Worm (Caenorhabditis elegans) whole organism, L4 larva: ENCODE data around the gene zip-9.

ENCODE experiments used
- F10B5.3 ChIP-seq: sonication (generic microtip); optimal IDR thresholded peaks from 2 replicates; lab custom pipeline; 2016; ENCODE audit warnings: mild to moderate bottlenecking, missing genetic modification characterization, missing compliant biosample characterization
- F49E8.2 ChIP-seq: sonication (generic microtip); optimal IDR thresholded peaks from 2 replicates; lab custom pipeline; 2016; ENCODE audit warnings: missing compliant biosample characterization, mild to moderate bottlenecking, missing genetic modification characterization, borderline replicate concordance
- R02D3.7 ChIP-seq: fragments of 150-350 bp; sonication (generic microtip); optimal IDR thresholded peaks from 3 replicates; lab custom pipeline; 2014; ENCODE audit warnings: missing biosample characterization, missing genetic modification characterization
- T26A8.4 ChIP-seq: fragments of 200-800 bp; sonication (Bioruptor generic); IDR thresholded peaks from 2 replicates; pipeline ENCODE4 v1.3.6; 2022; ENCODE audit warnings: missing genetic modification characterization, missing compliant biosample characterization
- Y48G9A.11 ChIP-seq: fragments of 200-800 bp; sonication (Bioruptor generic); IDR thresholded peaks from 2 replicates; pipeline ENCODE4 v1.3.6; 2022; ENCODE audit warnings: missing genetic modification reagents, missing genetic modification characterization, missing compliant biosample characterization
- Y5F2A.4 ChIP-seq: fragments of 200-800 bp; sonication (Bioruptor generic); optimal IDR thresholded peaks from 2 replicates; lab custom pipeline; 2018; ENCODE audit warnings: mild to moderate bottlenecking, missing genetic modification characterization, missing compliant biosample characterization
- Y75B8A.6 ChIP-seq: fragments of 200-800 bp; sonication (Bioruptor generic); IDR thresholded peaks from 2 replicates; pipeline ENCODE4 v1.3.6; 2022; ENCODE audit warnings: missing genetic modification reagents, missing genetic modification characterization, missing compliant biosample characterization
- aha-1 ChIP-seq: fragments of 150-350 bp; peaks from one replicate; lab custom pipeline; 2014; ENCODE audit warnings: missing biosample characterization, missing genetic modification characterization
- ama-1 ChIP-seq: fragments of 150-350 bp; optimal IDR thresholded peaks from 2 replicates; lab custom pipeline; 2014; ENCODE audit warnings: inconsistent platforms, mixed read lengths
- attf-4 ChIP-seq: sonication (generic microtip); optimal IDR thresholded peaks from 3 replicates; lab custom pipeline; 2017; ENCODE audit warnings: missing biosample characterization, missing genetic modification characterization
- ceh-62 ChIP-seq: sonication (generic microtip); optimal IDR thresholded peaks from 2 replicates; lab custom pipeline; 2017; ENCODE audit warnings: missing biosample characterization, missing genetic modification characterization
- ceh-82 ChIP-seq: sonication (generic microtip); optimal IDR thresholded peaks from 2 replicates; lab custom pipeline; 2017; ENCODE audit warnings: missing biosample characterization, missing genetic modification characterization
- daf-12 ChIP-seq: fragments of 150-350 bp; optimal IDR thresholded peaks from 2 replicates; lab custom pipeline; 2014; ENCODE audit warnings: missing biosample characterization, missing genetic modification reagents, missing genetic modification characterization
- daf-16 ChIP-seq, 3 experiments: sonication (generic microtip); optimal IDR thresholded peaks; 2 replicates each; lab custom pipeline; 2016 to 2017; ENCODE audit warnings: missing genetic modification characterization in 3 of 3, missing genetic modification reagents in 3 of 3, mild to moderate bottlenecking in 2 of 3, missing compliant biosample characterization in 2 of 3, missing biosample characterization in 1 of 3, moderate library complexity in 1 of 3
- dmd-9 ChIP-seq: fragments of 200-800 bp; sonication (Bioruptor generic); IDR thresholded peaks from 2 replicates; pipeline ENCODE4 v1.3.6; 2022; ENCODE audit warnings: missing genetic modification reagents, missing genetic modification characterization, missing compliant biosample characterization
- duxl-1 ChIP-seq: sonication (generic microtip); optimal IDR thresholded peaks from 2 replicates; lab custom pipeline; 2016; ENCODE audit warnings: mild to moderate bottlenecking, missing genetic modification characterization, moderate library complexity, missing compliant biosample characterization; ENCODE audit not compliant: poor library complexity
- egl-27 ChIP-seq: sonication (generic microtip); optimal IDR thresholded peaks from 3 replicates; lab custom pipeline; 2017; ENCODE audit warnings: missing biosample characterization, missing genetic modification reagents, missing genetic modification characterization
- gei-8 ChIP-seq: fragments of 200-800 bp; sonication (Bioruptor generic); optimal IDR thresholded peaks from 2 replicates; lab custom pipeline; 2018; ENCODE audit warnings: mild to moderate bottlenecking, missing genetic modification characterization, missing compliant biosample characterization
- hif-1 ChIP-seq, 2 experiments: sonication (generic microtip); optimal IDR thresholded peaks; 2 replicates each; lab custom pipeline; 2016 to 2017; ENCODE audit warnings: missing compliant biosample characterization in 2 of 2, missing genetic modification characterization in 2 of 2, missing genetic modification reagents in 2 of 2, missing genotype in 2 of 2, mild to moderate bottlenecking in 1 of 2
- lim-7 ChIP-seq: fragments of 200-800 bp; sonication (Bioruptor generic); IDR thresholded peaks from 2 replicates; pipeline ENCODE4 v1.3.6; 2022; ENCODE audit warnings: missing genetic modification characterization, missing compliant biosample characterization
- lin-13 ChIP-seq: fragments of 150-350 bp; optimal IDR thresholded peaks from 2 replicates; lab custom pipeline; 2014; ENCODE audit warnings: missing biosample characterization, missing genetic modification reagents, missing genetic modification characterization
- lin-15B ChIP-seq: fragments of 150-350 bp; sonication (generic microtip); optimal IDR thresholded peaks from 3 replicates; lab custom pipeline; 2014; ENCODE audit warnings: missing biosample characterization, missing genetic modification characterization
- lin-38 ChIP-seq: fragments of 200-800 bp; sonication (Bioruptor generic); IDR thresholded peaks from 2 replicates; pipeline ENCODE4 v1.3.6; 2022; ENCODE audit warnings: missing genetic modification reagents, missing genetic modification characterization, missing compliant biosample characterization
- lir-3 ChIP-seq: sonication (generic microtip); optimal IDR thresholded peaks from 2 replicates; lab custom pipeline; 2016; ENCODE audit warnings: mild to moderate bottlenecking, missing genetic modification characterization, missing compliant biosample characterization
- lsy-2 ChIP-seq, 2 experiments: fragments of 150-350 bp in 1 of 2; sonication (generic microtip) in 1 of 2; optimal IDR thresholded peaks; 2 replicates each; lab custom pipeline; 2014 to 2017; ENCODE audit warnings: missing biosample characterization in 2 of 2, missing genetic modification characterization in 2 of 2
- madf-5 ChIP-seq, 2 experiments: fragments of 200-800 bp; sonication (Bioruptor generic); IDR thresholded peaks; 2 replicates each; pipeline ENCODE4 v1.3.6; 2022; ENCODE audit warnings: missing compliant biosample characterization in 2 of 2, missing genetic modification characterization in 2 of 2
- mdt-29 ChIP-seq: fragments of 200-800 bp; sonication (Bioruptor generic); IDR thresholded peaks from 2 replicates; pipeline ENCODE4 v1.3.6; 2022; ENCODE audit warnings: missing genetic modification reagents, missing genetic modification characterization, missing compliant biosample characterization
- mes-2 ChIP-seq: sonication (generic microtip); optimal IDR thresholded peaks from 2 replicates; lab custom pipeline; 2016; ENCODE audit warnings: missing genotype, mild to moderate bottlenecking, missing genetic modification characterization, missing compliant biosample characterization; ENCODE audit not compliant: poor library complexity, severe bottlenecking
- mxl-3 ChIP-seq: fragments of 200-800 bp; sonication (Bioruptor generic); optimal IDR thresholded peaks from 2 replicates; lab custom pipeline; 2018; ENCODE audit warnings: mild to moderate bottlenecking, missing genetic modification characterization, missing compliant biosample characterization
- nhr-10 ChIP-seq: fragments of 150-350 bp; optimal IDR thresholded peaks from 2 replicates; lab custom pipeline; 2014; ENCODE audit warnings: missing biosample characterization, missing genetic modification characterization
- nhr-11 ChIP-seq: fragments of 150-350 bp; optimal IDR thresholded peaks from 2 replicates; lab custom pipeline; 2014; ENCODE audit warnings: missing biosample characterization, missing genetic modification characterization
- nhr-237 ChIP-seq: sonication (generic microtip); optimal IDR thresholded peaks from 2 replicates; lab custom pipeline; 2017; ENCODE audit warnings: missing biosample characterization, missing genetic modification characterization
- nhr-25 ChIP-seq: sonication (generic microtip); optimal IDR thresholded peaks from 2 replicates; lab custom pipeline; 2017; ENCODE audit warnings: missing genetic modification characterization, mild to moderate bottlenecking, missing compliant biosample characterization, antibody characterized with exemption, moderate library complexity, borderline replicate concordance; ENCODE audit not compliant: insufficient read depth
- nhr-42 ChIP-seq: fragments of 200-800 bp; sonication (Bioruptor generic); IDR thresholded peaks from 2 replicates; pipeline ENCODE4 v1.3.6; 2022; ENCODE audit warnings: missing genetic modification characterization, missing compliant biosample characterization
- nhr-6 ChIP-seq: fragments of 150-350 bp; optimal IDR thresholded peaks from 2 replicates; lab custom pipeline; 2014; ENCODE audit warnings: missing biosample characterization, missing genetic modification characterization
- rbr-2 ChIP-seq: sonication (generic microtip); optimal IDR thresholded peaks from 2 replicates; lab custom pipeline; 2016; ENCODE audit warnings: missing genotype, missing genetic modification characterization, missing compliant biosample characterization
- saeg-2 ChIP-seq: fragments of 200-800 bp; sonication (Bioruptor generic); IDR thresholded peaks from 2 replicates; pipeline ENCODE4 v1.3.6; 2022; ENCODE audit warnings: missing genetic modification reagents, missing genetic modification characterization, missing compliant biosample characterization
- sdz-12 ChIP-seq: fragments of 200-800 bp; sonication (Bioruptor generic); optimal IDR thresholded peaks from 2 replicates; lab custom pipeline; 2018; ENCODE audit warnings: mild to moderate bottlenecking, missing genetic modification characterization, missing compliant biosample characterization
- set-16 ChIP-seq: fragments of 200-800 bp; sonication (Bioruptor generic); IDR thresholded peaks from 2 replicates; pipeline ENCODE4 v1.3.6; 2022; ENCODE audit warnings: missing genetic modification reagents, missing genetic modification characterization, missing compliant biosample characterization
- skn-1 ChIP-seq: fragments of 150-350 bp; optimal IDR thresholded peaks from 2 replicates; lab custom pipeline; 2014; ENCODE audit warnings: missing biosample characterization, missing genetic modification characterization
- snpc-1.2 ChIP-seq: fragments of 200-800 bp; sonication (Bioruptor generic); IDR thresholded peaks from 2 replicates; pipeline ENCODE4 v1.3.6; 2022; ENCODE audit warnings: missing genetic modification reagents, missing genetic modification characterization, missing compliant biosample characterization
- spr-1 ChIP-seq: sonication (generic microtip); optimal IDR thresholded peaks from 2 replicates; lab custom pipeline; 2016; ENCODE audit warnings: mild to moderate bottlenecking, missing genetic modification characterization, missing compliant biosample characterization
- spr-3 ChIP-seq: fragments of 200-800 bp; sonication (Bioruptor generic); optimal IDR thresholded peaks from 2 replicates; lab custom pipeline; 2018; ENCODE audit warnings: mild to moderate bottlenecking, missing genetic modification characterization, missing compliant biosample characterization
- tag-97 ChIP-seq: fragments of 200-800 bp; sonication (Bioruptor generic); IDR thresholded peaks from 2 replicates; pipeline ENCODE4 v1.3.6; 2022; ENCODE audit warnings: missing genetic modification characterization, missing compliant biosample characterization
- unc-130 ChIP-seq: sonication (generic microtip); optimal IDR thresholded peaks from 2 replicates; lab custom pipeline; 2016; ENCODE audit warnings: missing genetic modification reagents, missing genetic modification characterization, missing compliant biosample characterization
- zfp-2 ChIP-seq: sonication (generic microtip); optimal IDR thresholded peaks from 2 replicates; lab custom pipeline; 2016; ENCODE audit warnings: mild to moderate bottlenecking, missing genetic modification characterization, missing compliant biosample characterization
- zfp-3 ChIP-seq: fragments of 200-800 bp; sonication (Bioruptor generic); conservative IDR thresholded peaks from 2 replicates; pipeline ENCODE4 v1.3.6; 2022; ENCODE audit warnings: missing genetic modification reagents, missing genetic modification characterization, missing compliant biosample characterization
- zip-11 ChIP-seq: fragments of 200-800 bp; sonication (Bioruptor generic); IDR thresholded peaks from 2 replicates; pipeline ENCODE4 v1.3.6; 2022; ENCODE audit warnings: missing genetic modification characterization, missing compliant biosample characterization
- ztf-11 ChIP-seq: fragments of 150-350 bp; optimal IDR thresholded peaks from 2 replicates; lab custom pipeline; 2014; ENCODE audit warnings: missing biosample characterization, missing genetic modification characterization
- ztf-7 ChIP-seq: fragments of 150-350 bp; optimal IDR thresholded peaks from 2 replicates; lab custom pipeline; 2014; ENCODE audit warnings: missing biosample characterization, missing genetic modification characterization

Gene zip-9

DNA sequence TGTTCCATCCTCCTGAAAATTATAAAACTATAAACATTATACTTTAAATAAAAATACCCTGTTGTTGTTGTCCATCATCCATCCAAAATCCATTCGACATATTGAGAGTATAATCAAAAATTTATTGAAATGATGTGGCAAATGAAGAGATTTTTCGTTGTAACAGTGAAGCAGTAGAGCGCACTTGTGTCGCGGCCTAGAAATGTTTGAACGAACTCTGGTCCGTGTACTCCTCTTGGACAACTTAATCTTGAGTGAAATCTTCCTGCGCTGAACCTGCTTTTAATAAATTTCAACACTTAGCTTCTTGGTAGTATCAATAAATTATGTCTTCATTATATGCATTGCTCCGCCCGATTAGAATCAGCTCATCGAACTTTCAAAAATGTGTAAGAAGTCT is 47.7 kb upstream of the zip-9 start, which contains the start of the genes F32D8.14 and F32D8.5 (continued):
- TF ChIP-seq rbr-2 (tag; lab: Kevin White, UChicago) (peak; percentile 54), saeg-2 (GFP tag; lab: Robert Waterston, UW) (no peak), spr-3 (GFP tag; lab: Kevin White, UChicago) (no peak), nhr-10 (no peak), Y48G9A.11 (no peak), skn-1 (tag; lab: Kevin White, UChicago) (no peak), mes-2 (peak; percentile 98), set-16 (GFP tag; lab: Robert Waterston, UW) (no peak), unc-130 (peak; percentile 83)

DNA sequence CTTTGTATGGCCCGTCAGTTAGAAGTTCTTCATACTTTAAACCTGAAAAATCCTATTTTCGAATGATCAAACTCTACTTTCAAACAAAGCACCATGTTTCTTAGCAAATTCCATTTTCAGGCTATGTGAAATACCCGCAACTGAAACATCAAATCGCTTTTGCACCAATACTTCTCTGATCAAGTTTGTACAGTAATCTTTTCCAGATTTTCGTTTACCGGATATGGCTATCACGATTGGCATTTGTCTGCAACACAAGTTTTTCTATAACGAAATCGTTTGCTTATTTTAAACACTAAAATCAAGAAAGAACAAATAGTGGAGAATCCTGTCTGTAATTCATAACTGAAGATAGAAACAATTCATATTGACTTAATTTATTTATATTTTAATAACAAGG is 46.0 kb upstream of the zip-9 start, which contains the start of gene F32D8.13:
Gene F32D8.13 (minus strand): TSS at position 249 of the 400 bp plus-strand sequence.
- no peak for TF ChIP-seq zip-11 (GFP tag; lab: Robert Waterston, UW)
- TF ChIP-seq hif-1 (tag; optimal IDR thresholded peaks at IDR 0.05; lab: Kevin White, UChicago) = no peak
- TF ChIP-seq saeg-2 (GFP tag; lab: Robert Waterston, UW) = no peak
- TF ChIP-seq nhr-10 = no peak
- no peak for TF ChIP-seq sdz-12
- TF ChIP-seq unc-130 = no peak
- no peak for TF ChIP-seq attf-4 (tag; lab: Kevin White, UChicago)
- no peak for TF ChIP-seq Y5F2A.4 (GFP tag; lab: Kevin White, UChicago)
- TF ChIP-seq lir-3 (tag; lab: Kevin White, UChicago) = no peak
- no peak for TF ChIP-seq tag-97
- TF ChIP-seq F10B5.3 (tag; lab: Kevin White, UChicago) = no peak
- peak; percentile 28; the same call in 1 of the 2 replicates for TF ChIP-seq lin-38 (GFP tag; lab: Robert Waterston, UW)
- TF ChIP-seq ztf-11 (tag; lab: Kevin White, UChicago) = no peak
- TF ChIP-seq snpc-1.2 (GFP tag; lab: Robert Waterston, UW) = no peak
- TF ChIP-seq nhr-6 (tag; lab: Kevin White, UChicago) = no peak
- no peak for TF ChIP-seq nhr-25 (tag; lab: Kevin White, UChicago)
- no peak for TF ChIP-seq daf-16 (GFP tag; optimal IDR thresholded peaks at IDR 0.05; lab: Kevin White, UChicago)
- TF ChIP-seq daf-16 (tag; optimal IDR thresholded peaks at IDR 0.05; lab: Kevin White, UChicago) = peak; percentile 13
- no peak for TF ChIP-seq mxl-3 (GFP tag; lab: Kevin White, UChicago)
- no peak for TF ChIP-seq F49E8.2
- no peak for TF ChIP-seq dmd-9
- no peak; the same call in 1 of the 2 replicates for TF ChIP-seq zfp-3 (GFP tag; lab: Robert Waterston, UW)
- no peak for TF ChIP-seq egl-27
- TF ChIP-seq nhr-42 (GFP tag; lab: Robert Waterston, UW) = 0 out of 2 replicates have a peak, but pooled peaks have one; percentile 6
- TF ChIP-seq nhr-11 (tag; lab: Kevin White, UChicago) = no peak
- TF ChIP-seq R02D3.7 (tag; lab: Kevin White, UChicago) = no peak
- TF ChIP-seq ztf-7 (tag; lab: Kevin White, UChicago) = no peak
- no peak for TF ChIP-seq lin-13 (GFP tag; lab: Kevin White, UChicago)
- no peak for TF ChIP-seq daf-12 (tag; lab: Kevin White, UChicago)
- no peak for TF ChIP-seq lim-7 (GFP tag; lab: Robert Waterston, UW)
- TF ChIP-seq duxl-1 (tag; lab: Kevin White, UChicago) = no peak
- no peak for TF ChIP-seq Y75B8A.6 (GFP tag; lab: Robert Waterston, UW)
- TF ChIP-seq T26A8.4 (GFP tag; lab: Robert Waterston, UW) = peak; percentile 45
- TF ChIP-seq spr-1 (tag; lab: Kevin White, UChicago) = no peak
- TF ChIP-seq ceh-62 (tag; lab: Kevin White, UChicago) = no peak
- no peak for TF ChIP-seq rbr-2 (tag; lab: Kevin White, UChicago)
- TF ChIP-seq aha-1 = peak; percentile 58
- TF ChIP-seq ceh-82 (tag; lab: Kevin White, UChicago) = no peak
- peak; percentile 52 for TF ChIP-seq ama-1 (lab: Kevin White, UChicago)
- TF ChIP-seq gei-8 (GFP tag; lab: Kevin White, UChicago) = no peak
- no peak for TF ChIP-seq madf-5 (GFP tag; IDR thresholded peaks at IDR 0.05; lab: Robert Waterston, UW)
- no peak for TF ChIP-seq lin-15B (tag; lab: Kevin White, UChicago)
- TF ChIP-seq nhr-237 (tag; lab: Kevin White, UChicago) = no peak
- no peak for TF ChIP-seq zfp-2 (tag; lab: Kevin White, UChicago)
- no peak for TF ChIP-seq skn-1 (tag; lab: Kevin White, UChicago)
- TF ChIP-seq lsy-2 (tag; optimal IDR thresholded peaks at IDR 0.05; lab: Kevin White, UChicago) = peak in 1 of 2 experiments; percentile 31
- TF ChIP-seq mdt-29 = no peak
